Worm (Caenorhabditis elegans): Measurements from ENCODE around the gene col-8.

DNA sequence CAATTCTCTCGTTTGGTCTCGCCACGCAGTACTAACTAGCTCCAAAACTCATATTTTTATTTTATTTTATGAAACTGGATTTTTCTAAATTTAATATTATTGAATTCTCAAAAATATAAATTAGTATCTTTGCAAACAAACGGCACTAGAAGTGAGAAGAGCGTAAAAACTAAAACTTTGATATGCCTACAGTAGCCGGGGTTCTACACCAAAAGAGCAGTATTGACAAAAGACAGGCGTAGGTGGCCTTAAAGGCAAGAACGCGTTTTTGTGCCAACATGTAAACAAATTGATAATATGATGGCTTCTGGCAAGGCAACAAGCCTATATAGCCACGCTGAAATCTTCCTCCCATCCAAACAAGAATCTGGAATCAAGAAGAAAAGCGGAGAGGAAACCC is 42.2 kb upstream of the col-8 start, which contains the start of gene R01H2.1:
- no peak for TF ChIP-seq aly-2 (tag; optimal IDR thresholded peaks at IDR 0.05)
- TF ChIP-seq nhr-237 (tag; optimal IDR thresholded peaks at IDR 0.05), result no peak
